Fruit fly (Drosophila melanogaster): ENCODE data around the gene Bka.

Bka gene

dm6 chr2L:9933063-9933462 lies 38.0 kb downstream of the Bka start, which contains the start of gene Cpr30F:
Cpr30F (minus strand) TSS chr2L:9933163.
- TF ChIP-seq sv (GFP tag; optimal IDR thresholded peaks at IDR 0.05) (no peak), tai (GFP tag; optimal IDR thresholded peaks at IDR 0.05) (no peak), CG9705 (GFP tag; optimal IDR thresholded peaks at IDR 0.05) (no peak), Vsx2 (GFP tag; optimal IDR thresholded peaks at IDR 0.05; ENCODE audit: partially characterized antibody) (no peak), Hr78 (GFP tag; optimal IDR thresholded peaks at IDR 0.05) (no peak), Myc (optimal IDR thresholded peaks at IDR 0.05) (no peak), HLH106 (tag; optimal IDR thresholded peaks at IDR 0.05) (no peak)

- TF ChIP-seq tai (GFP tag; optimal IDR thresholded peaks at IDR 0.05) = no peak
- peak; percentile 64 for TF ChIP-seq rgr (GFP tag; optimal IDR thresholded peaks at IDR 0.05)
- no peak for TF ChIP-seq woc (GFP tag; optimal IDR thresholded peaks at IDR 0.05)
- no peak for TF ChIP-seq usp (GFP tag; optimal IDR thresholded peaks at IDR 0.05)
- no peak for TF ChIP-seq N (GFP tag; optimal IDR thresholded peaks at IDR 0.05)
- TF ChIP-seq brk (GFP tag; optimal IDR thresholded peaks at IDR 0.05) = no peak
- no peak for TF ChIP-seq GATAd (GFP tag; optimal IDR thresholded peaks at IDR 0.05)
- no peak for TF ChIP-seq dmrt93B (GFP tag; optimal IDR thresholded peaks at IDR 0.05)
- TF ChIP-seq OdsH (GFP tag; optimal IDR thresholded peaks at IDR 0.05) = no peak
- TF ChIP-seq Mio (GFP tag; optimal IDR thresholded peaks at IDR 0.05) = no peak
- no peak for TF ChIP-seq Dif (GFP tag; optimal IDR thresholded peaks at IDR 0.05; ENCODE audit: partially characterized antibody)
- TF ChIP-seq Vsx2 (GFP tag; optimal IDR thresholded peaks at IDR 0.05; ENCODE audit: partially characterized antibody) = peak; percentile 25
- TF ChIP-seq Jra (GFP tag; optimal IDR thresholded peaks at IDR 0.05) = peak; percentile 32
- no peak for TF ChIP-seq pan (optimal IDR thresholded peaks at IDR 0.05)
- peak; percentile 62 for TF ChIP-seq h (GFP tag; optimal IDR thresholded peaks at IDR 0.05)
- TF ChIP-seq lola (GFP tag; optimal IDR thresholded peaks at IDR 0.05) = no peak
- TF ChIP-seq ey (GFP tag; optimal IDR thresholded peaks at IDR 0.05) = peak; percentile 5
- TF ChIP-seq CG32264 (GFP tag; optimal IDR thresholded peaks at IDR 0.05) = peak; percentile 34
- peak; percentile 41 for TF ChIP-seq fru (GFP tag; optimal IDR thresholded peaks at IDR 0.05)
- no peak for TF ChIP-seq Hr78 (GFP tag; optimal IDR thresholded peaks at IDR 0.05)
- TF ChIP-seq jim (GFP tag; optimal IDR thresholded peaks at IDR 0.05) = peak; percentile 33
- TF ChIP-seq Hr83 (GFP tag; optimal IDR thresholded peaks at IDR 0.05; ENCODE audit: poor library complexity, severe bottlenecking) = peak; percentile 92
- peak in 1 of 2 experiments; percentile 54 for TF ChIP-seq foxo (GFP tag; optimal IDR thresholded peaks at IDR 0.05)
- TF ChIP-seq HLH106 (tag; optimal IDR thresholded peaks at IDR 0.05) = peak; percentile 4
- TF ChIP-seq CG9705 (GFP tag; optimal IDR thresholded peaks at IDR 0.05) = no peak
- TF ChIP-seq psq (GFP tag; optimal IDR thresholded peaks at IDR 0.05) = peak; percentile 26
Measured at dm6 chr2L:9937908-9938307, 42.8 kb downstream of the Bka start, which contains the start of gene Arglu1. Arglu1 (minus strand) TSS chr2L:9938134.

- TF ChIP-seq Mio (GFP tag; optimal IDR thresholded peaks at IDR 0.05) (no peak), CG32264 (GFP tag; optimal IDR thresholded peaks at IDR 0.05) (peak; percentile 20), sv (GFP tag; optimal IDR thresholded peaks at IDR 0.05) (peak; percentile 46), tai (GFP tag; optimal IDR thresholded peaks at IDR 0.05) (no peak), Myc (optimal IDR thresholded peaks at IDR 0.05) (peak; percentile 89), fru (GFP tag; optimal IDR thresholded peaks at IDR 0.05) (peak; percentile 52), br (GFP tag; optimal IDR thresholded peaks at IDR 0.05) (peak; percentile 58), Dfd (GFP tag; optimal IDR thresholded peaks at IDR 0.05) (no peak), Hnf4 (GFP tag; optimal IDR thresholded peaks at IDR 0.05) (peak; percentile 83), foxo (GFP tag; optimal IDR thresholded peaks at IDR 0.05) (peak; percentile 2 to 69), rgr (GFP tag; optimal IDR thresholded peaks at IDR 0.05) (peak; percentile 78), h (GFP tag; optimal IDR thresholded peaks at IDR 0.05) (peak; percentile 60), Hr83 (GFP tag; optimal IDR thresholded peaks at IDR 0.05; ENCODE audit: poor library complexity, severe bottlenecking) (peak; percentile 78), usp (GFP tag; optimal IDR thresholded peaks at IDR 0.05) (no peak), Abd-B (GFP tag; optimal IDR thresholded peaks at IDR 0.05) (no peak), dsf (GFP tag; optimal IDR thresholded peaks at IDR 0.05; ENCODE audit: borderline replicate concordance) (no peak), Rel (GFP tag; optimal IDR thresholded peaks at IDR 0.05) (no peak), Rel (tag; optimal IDR thresholded peaks at IDR 0.05) (peak; percentile 36), OdsH (GFP tag; optimal IDR thresholded peaks at IDR 0.05) (peak; percentile 52), Jra (GFP tag; optimal IDR thresholded peaks at IDR 0.05) (peak; percentile 58), psq (GFP tag; optimal IDR thresholded peaks at IDR 0.05) (peak; percentile 23), CG9705 (GFP tag; optimal IDR thresholded peaks at IDR 0.05) (peak; percentile 40), Sp1 (GFP tag; optimal IDR thresholded peaks at IDR 0.05) (peak; percentile 34), HLH106 (tag; optimal IDR thresholded peaks at IDR 0.05) (peak; percentile 49)
Measured at dm6 chr2L:9938631-9939256, 43.7 kb downstream of the Bka start, which contains the start of the genes Datp and CG4619. Datp (minus strand) TSS chr2L:9938790. CG4619 (plus strand) TSS chr2L:9938863.
